Fruit fly (Drosophila melanogaster) Kc167 (cell line): Measurements from ENCODE around the gene mTerf5.

ENCODE experiments used
- Myc ChIP-seq: fragments of >200 bp; optimal IDR thresholded peaks from 2 replicates; lab custom pipeline; 2017; ENCODE audit warnings: missing external identifiers
- Sin3A ChIP-seq: fragments of >200 bp; optimal IDR thresholded peaks from 2 replicates; lab custom pipeline; 2018; ENCODE audit warnings: missing external identifiers
- h ChIP-seq: fragments of >200 bp; optimal IDR thresholded peaks from 3 replicates; lab custom pipeline; 2018; ENCODE audit warnings: missing external identifiers
- insv ChIP-seq: fragments of >200 bp; optimal IDR thresholded peaks from 3 replicates; lab custom pipeline; 2018; ENCODE audit warnings: missing external identifiers
- psq ChIP-seq: fragments of >200 bp; optimal IDR thresholded peaks from 2 replicates; lab custom pipeline; 2017; ENCODE audit warnings: missing external identifiers
- ttk ChIP-seq: sonication (Bioruptor generic); optimal IDR thresholded peaks from 2 replicates; lab custom pipeline; 2017; ENCODE audit warnings: missing external identifiers

mTerf5 gene

DNA sequence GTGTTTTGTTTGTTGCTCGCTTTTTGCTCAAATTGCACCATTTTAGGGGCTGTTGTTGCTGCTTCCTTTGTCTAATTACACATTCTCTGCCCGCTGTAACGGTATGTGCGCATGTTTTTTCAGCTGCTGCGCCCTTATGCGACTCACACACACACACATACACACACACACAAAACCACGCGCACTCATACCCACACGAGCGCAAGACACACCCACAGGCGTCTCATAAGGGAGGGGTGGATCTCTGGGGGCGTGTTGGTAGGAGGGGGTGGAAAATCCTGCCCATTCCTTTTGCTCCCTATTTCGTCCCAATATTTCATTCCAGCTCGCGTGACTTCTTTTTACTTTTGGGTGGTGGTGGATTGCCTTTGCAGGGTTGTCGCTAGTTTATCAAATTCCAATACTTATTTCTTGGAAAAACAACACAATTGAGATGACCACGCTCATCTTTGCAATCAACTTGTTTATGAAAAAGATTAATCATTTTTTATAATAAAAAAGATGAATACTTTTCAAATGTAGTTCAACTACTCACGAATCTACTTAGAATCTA is 21.6 kb upstream of the mTerf5 start:
- TF ChIP-seq Sin3A (lab: Kevin White, UChicago) (no peak), psq (no peak)

DNA sequence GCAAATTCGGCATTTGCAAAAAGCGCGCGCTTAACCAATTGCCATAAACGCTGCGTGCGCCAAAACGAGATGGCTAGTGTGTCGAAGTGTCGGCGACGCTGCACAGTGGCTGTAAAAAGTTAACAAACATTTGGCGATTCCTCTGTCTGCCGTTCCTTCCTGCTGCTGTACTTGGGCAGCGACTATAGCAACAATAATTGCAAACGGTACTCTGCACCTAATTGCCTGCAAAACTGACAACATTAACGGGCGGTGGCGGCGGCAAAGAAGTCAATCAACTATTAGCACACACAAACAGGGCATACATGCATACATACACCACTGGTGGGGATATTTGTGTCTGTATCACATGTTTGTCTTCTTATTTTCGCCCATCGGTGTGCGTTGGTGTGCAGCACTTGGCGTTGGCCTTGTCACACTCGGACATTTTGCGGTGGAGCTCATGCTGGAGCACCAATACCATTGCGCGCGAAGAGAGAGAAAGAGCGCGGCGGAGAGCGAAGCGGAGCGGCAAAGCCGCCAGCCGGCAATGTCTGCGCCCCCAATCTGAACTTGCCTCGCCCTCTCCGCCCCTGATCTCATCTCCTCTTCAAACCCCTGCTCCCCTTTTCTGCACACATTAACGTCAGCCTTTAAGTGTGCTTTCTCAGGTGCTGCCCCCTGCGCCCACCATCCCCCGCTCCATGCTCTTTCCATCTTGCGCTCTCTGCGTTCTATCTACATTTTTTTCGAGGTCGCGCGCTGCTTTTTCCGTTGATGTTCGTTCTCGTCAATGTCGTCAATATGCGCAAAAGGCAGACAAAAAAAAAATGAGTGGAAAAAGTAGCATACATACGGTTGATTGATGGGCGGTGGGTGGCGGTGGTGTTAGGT is 20.9 kb upstream of the mTerf5 start:
- TF ChIP-seq Sin3A (lab: Kevin White, UChicago): no peak

DNA sequence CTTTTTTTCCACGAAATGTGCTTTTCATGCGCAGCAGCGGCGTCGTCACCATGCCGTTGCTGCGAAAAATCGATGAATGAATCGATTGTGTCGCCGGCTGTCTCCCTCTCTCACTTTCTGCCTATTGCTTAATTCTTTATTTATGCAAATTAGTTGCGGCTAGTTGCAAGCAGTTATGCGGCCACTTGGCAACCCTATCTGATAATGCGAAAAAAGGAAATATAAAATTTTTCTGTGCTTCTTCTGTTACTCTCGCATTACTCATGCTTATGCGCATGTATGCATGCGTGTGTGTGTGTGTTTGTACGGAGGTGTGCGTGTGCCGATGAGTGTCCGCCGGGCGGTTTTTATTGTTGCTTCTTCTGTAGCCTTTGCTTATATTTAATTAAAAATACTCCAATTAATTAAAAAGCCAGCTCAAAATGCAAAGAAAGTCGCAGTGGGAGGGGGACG is 20.3 kb upstream of the mTerf5 start:
- TF ChIP-seq psq (no peak), h (lab: Kevin White, UChicago) (no peak), Sin3A (lab: Kevin White, UChicago) (no peak), ttk (lab: Kevin White, UChicago) (no peak), Myc (lab: Kevin White, UChicago) (no peak), insv (lab: Kevin White, UChicago) (no peak)

DNA sequence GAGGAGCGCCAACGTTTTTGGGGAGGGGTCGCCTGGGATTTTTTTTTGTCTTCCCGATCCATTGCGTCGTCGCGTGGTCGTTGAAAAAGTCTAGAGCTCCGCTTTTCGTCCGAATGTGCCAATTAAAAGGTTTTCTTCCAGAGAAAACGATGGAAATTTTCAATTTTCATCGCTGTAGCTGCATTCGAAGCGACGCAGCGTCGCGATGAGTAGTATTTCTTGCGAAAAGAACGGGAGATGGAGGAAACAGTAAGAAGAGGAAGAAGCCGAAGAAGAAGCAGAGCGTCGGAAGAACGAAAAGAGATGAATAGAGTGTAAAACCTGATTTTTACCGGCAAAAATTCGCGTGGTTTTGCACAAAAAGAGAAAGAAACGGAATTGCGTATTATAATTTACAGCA is 19.5 kb upstream of the mTerf5 start:
- TF ChIP-seq Sin3A (lab: Kevin White, UChicago) (no peak), psq (no peak)

DNA sequence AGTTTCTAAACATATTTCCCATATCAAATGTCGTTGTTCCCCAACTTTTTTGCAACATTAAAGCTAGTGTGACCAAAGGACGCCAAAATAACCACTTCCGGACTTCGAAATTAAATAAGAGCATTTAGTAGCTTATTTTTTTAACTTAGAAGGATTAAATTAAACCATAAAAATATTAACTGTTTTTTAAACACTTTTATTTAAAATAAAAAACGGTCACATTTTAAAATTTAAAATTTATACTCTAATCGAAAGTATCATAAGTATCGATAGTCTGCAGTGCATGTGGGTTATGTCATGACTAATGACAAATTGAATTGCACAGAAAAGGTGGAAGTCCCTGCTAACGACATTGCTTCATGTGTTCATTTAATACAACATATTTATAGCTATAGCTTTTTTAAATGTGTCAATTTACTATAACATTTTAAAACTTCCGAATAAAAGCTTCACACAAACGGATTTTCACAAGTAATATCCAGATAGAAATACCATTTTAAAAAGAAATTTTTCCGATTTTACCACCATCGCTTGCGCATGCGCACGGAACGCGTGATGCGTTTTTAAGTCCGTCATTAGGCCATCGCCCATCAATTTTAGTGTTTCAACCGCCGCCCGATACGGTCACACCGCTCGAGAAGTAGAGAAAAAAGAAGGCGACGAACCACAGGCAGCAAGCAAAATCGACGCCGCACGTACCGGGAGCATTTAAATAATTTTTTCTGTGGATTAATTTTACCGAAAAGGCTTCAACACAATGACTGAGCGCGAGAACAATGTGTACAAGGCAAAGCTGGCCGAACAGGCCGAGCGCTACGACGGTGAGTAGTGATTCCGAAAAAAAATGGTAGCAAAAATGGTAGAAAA is 18.8 kb upstream of the mTerf5 start, which contains the start of the genes CG7156 and 14-3-3epsilon:
Gene CG7156, minus strand, starts transcription at position 71 of the 867 bp plus-strand sequence.
Gene 14-3-3epsilon, plus strand, starts transcription at position 443 of the 867 bp plus-strand sequence.
- TF ChIP-seq Myc (lab: Kevin White, UChicago) (no peak), insv (lab: Kevin White, UChicago) (no peak), Sin3A (lab: Kevin White, UChicago) (no peak), psq (no peak), ttk (lab: Kevin White, UChicago) (no peak), h (lab: Kevin White, UChicago) (no peak)

DNA sequence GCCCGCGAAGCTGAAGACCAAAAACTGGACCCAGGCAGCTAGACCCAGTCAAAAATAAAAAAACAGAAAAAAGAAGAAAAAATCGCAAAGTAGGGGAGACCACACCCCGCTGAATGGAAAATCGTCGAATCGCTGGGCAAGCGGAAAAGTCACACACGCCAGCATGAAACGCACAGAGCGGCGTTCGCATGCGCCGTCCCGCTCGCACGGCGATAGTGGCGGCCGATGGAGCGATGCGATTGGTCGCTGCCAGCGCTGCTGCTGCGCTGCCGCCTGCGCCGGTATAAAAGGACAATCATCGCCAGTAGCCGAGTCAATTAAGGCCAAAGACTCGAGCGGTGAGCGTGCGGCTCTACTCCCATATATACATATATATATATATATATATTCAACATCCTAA is 12.4 kb upstream of the mTerf5 start, which contains the start of gene repo:
Gene repo, plus strand, starts transcription at position 314 of the 400 bp plus-strand sequence.
- TF ChIP-seq psq: no peak
- no peak for TF ChIP-seq h (lab: Kevin White, UChicago)
- no peak for TF ChIP-seq Myc (lab: Kevin White, UChicago)
- TF ChIP-seq ttk (lab: Kevin White, UChicago): no peak
- TF ChIP-seq insv (lab: Kevin White, UChicago): no peak
- no peak for TF ChIP-seq Sin3A (lab: Kevin White, UChicago)

DNA sequence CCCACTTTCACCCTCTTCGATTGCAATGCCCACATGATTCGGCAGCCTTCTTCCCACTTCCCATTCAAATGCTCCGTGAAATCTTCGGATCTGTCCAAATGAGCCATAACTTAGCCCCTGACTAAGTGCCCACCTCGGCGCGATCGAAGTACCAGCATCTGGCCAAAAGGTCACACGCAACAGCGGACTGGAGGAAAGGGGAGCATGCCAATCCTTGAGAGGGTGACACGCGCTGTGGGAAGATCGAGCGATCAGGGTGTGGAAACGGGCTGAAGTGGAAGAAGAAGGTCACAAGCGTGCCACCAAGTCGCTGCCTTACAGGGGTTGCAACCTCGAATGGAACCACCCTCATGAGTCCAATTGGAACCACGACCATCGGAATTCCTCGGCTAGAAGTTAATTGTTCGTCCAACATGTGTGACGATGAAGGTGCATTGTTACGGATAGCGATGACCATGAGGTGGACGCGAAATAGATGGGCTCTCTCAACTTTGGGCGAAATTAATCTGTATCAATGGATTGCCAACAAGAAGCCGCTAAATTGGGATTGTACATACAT is 11.3 kb upstream of the mTerf5 start:
- TF ChIP-seq Myc (lab: Kevin White, UChicago): no peak
- no peak for TF ChIP-seq psq
- TF ChIP-seq Sin3A (lab: Kevin White, UChicago): no peak
- no peak for TF ChIP-seq h (lab: Kevin White, UChicago)
- no peak for TF ChIP-seq insv (lab: Kevin White, UChicago)
- TF ChIP-seq ttk (lab: Kevin White, UChicago): no peak

DNA sequence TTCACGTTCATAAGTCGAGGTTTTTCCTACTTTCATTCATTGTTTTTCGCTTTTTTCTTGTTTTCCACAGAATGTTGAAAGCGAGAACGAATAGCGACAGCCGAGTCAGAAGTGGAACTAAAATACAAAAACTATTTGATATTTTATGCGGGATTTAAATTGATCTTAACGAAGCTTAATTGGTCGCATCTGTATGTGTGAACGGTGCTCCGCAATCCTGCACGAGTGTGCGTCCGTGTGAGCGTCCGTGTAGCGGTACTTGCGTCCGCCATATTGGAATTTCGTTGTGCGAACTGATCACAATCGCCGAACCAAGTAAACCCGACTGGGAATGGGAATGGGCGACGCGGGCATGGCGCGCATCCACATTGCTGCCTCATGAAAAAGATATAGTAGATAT is 8.7 kb upstream of the mTerf5 start:
- TF ChIP-seq Myc (lab: Kevin White, UChicago): no peak
- TF ChIP-seq insv (lab: Kevin White, UChicago): no peak
- TF ChIP-seq h (lab: Kevin White, UChicago): no peak
- no peak for TF ChIP-seq psq
- no peak for TF ChIP-seq ttk (lab: Kevin White, UChicago)
- no peak for TF ChIP-seq Sin3A (lab: Kevin White, UChicago)

DNA sequence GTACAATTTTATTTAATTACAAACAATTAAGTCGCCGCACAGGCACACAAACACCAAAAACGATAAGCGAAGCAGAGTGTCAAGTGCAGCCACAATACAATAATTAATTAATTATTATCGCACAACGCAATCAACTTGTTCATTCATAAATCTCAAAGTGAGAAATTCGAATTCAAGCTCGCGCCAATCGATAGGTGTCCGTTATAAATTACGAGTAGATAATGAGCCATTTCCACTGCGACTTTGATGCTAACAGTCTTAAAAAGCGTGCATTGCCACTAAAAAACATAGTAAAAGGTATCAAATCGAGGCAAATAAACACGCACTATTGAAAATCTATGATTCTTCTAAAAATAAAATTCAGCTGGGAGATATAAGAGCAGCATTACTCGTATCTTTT is 6.7 kb upstream of the mTerf5 start:
- TF ChIP-seq Sin3A (lab: Kevin White, UChicago) (no peak), h (lab: Kevin White, UChicago) (no peak), Myc (lab: Kevin White, UChicago) (no peak)

DNA sequence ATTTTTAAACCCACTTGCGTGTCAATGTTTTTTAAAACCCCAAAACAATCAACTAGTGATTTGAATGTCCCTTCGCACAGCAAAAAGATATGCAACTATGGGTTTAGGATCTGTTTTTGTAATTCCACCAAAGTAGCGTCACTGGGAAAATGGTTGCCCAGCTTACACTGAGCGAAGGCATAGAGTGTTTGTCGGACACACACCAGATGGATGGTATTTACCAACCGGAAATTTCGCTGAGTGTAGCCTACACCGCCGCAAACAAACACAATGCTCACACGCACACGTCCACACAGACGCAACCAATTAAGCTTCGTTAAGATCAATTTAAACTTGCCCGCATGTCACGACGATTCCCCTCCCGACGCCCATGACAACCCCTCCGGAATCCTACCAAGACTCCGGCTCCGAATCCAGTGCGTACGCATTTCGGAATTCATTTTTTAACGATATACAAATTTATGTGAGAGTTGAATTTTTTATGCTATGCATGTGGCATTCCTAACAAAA is 5.3 kb upstream of the mTerf5 start:
- no peak for TF ChIP-seq psq
- no peak for TF ChIP-seq insv (lab: Kevin White, UChicago)
- no peak for TF ChIP-seq Sin3A (lab: Kevin White, UChicago)
- no peak for TF ChIP-seq ttk (lab: Kevin White, UChicago)
- TF ChIP-seq Myc (lab: Kevin White, UChicago): no peak
- no peak for TF ChIP-seq h (lab: Kevin White, UChicago)

DNA sequence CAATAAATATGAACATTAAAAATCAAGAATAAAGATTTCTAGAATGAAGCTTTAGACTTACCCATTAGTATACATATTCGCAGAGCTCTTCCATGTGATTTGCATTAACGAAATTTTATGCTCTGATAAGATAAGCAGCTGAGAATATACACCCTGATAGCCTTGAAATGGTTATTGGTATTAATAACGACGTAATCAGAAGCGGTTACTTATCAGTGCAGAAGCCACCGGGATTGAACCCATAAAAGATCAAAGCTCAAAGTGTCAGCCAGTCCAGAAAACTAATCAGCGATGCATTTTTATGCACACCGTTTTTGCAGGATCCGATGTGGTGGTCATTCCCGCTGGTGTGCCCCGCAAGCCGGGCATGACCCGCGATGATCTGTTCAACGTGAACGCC is 3.9 kb upstream of the mTerf5 start:
- TF ChIP-seq psq (no peak), ttk (lab: Kevin White, UChicago) (no peak)

DNA sequence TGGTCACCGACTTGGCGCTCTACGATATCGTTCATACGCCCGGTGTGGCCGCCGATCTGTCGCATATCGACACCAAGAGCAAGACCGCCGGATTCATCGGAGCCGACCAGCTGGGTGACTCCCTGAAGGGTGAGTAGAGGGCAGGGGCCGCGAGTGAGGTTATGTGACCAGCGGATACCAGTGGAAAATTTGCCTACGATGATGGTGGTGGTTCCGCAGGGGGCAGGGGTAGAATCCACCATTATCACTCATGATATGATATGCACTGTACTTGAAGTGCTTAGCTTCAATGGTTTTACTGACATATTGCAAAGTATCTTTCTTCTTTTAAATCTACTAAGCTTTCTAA is 3.3 kb upstream of the mTerf5 start:
- TF ChIP-seq insv (lab: Kevin White, UChicago) (no peak), Sin3A (lab: Kevin White, UChicago) (no peak), h (lab: Kevin White, UChicago) (no peak), Myc (lab: Kevin White, UChicago) (no peak), psq (no peak), ttk (lab: Kevin White, UChicago) (no peak)
